Worm (Caenorhabditis elegans) whole organism, young adult: ENCODE results near the gene lips-17.

ENCODE experiments used
- F33H1.4 ChIP-seq: fragments of 200-800 bp; sonication (Bioruptor generic); IDR thresholded peaks from 2 replicates; pipeline ENCODE4 v1.3.6; 2022; ENCODE audit warnings: missing genetic modification reagents, missing genetic modification characterization, missing compliant biosample characterization
- K11D2.4 ChIP-seq: fragments of 200-800 bp; sonication (Bioruptor generic); IDR thresholded peaks from 2 replicates; pipeline ENCODE4 v1.3.6; 2022; ENCODE audit warnings: missing genetic modification reagents, missing genetic modification characterization, missing compliant biosample characterization
- K12H6.12 ChIP-seq: fragments of 200-800 bp; sonication (Bioruptor generic); optimal IDR thresholded peaks from 2 replicates; lab custom pipeline; 2018; ENCODE audit warnings: mild to moderate bottlenecking, missing genetic modification characterization, missing compliant biosample characterization
- Y56A3A.18 ChIP-seq: fragments of 200-800 bp; sonication (Bioruptor generic); IDR thresholded peaks from 2 replicates; pipeline ENCODE4 v1.3.6; 2022; ENCODE audit warnings: missing genetic modification reagents, missing genetic modification characterization, missing compliant biosample characterization
- Y67H2A.10 ChIP-seq: fragments of 200-800 bp; sonication (Bioruptor generic); conservative IDR thresholded peaks from 2 replicates; pipeline ENCODE4 v1.3.6; 2022; ENCODE audit warnings: missing genetic modification reagents, missing genetic modification characterization, missing compliant biosample characterization
- Y79H2A.3 ChIP-seq: fragments of 200-800 bp; sonication (Bioruptor generic); conservative IDR thresholded peaks from 2 replicates; pipeline ENCODE4 v1.3.6; 2022; ENCODE audit warnings: missing genetic modification reagents, missing genetic modification characterization, missing compliant biosample characterization
- ZK185.1 ChIP-seq: sonication (generic microtip); optimal IDR thresholded peaks from 2 replicates; lab custom pipeline; 2016; ENCODE audit warnings: mild to moderate bottlenecking, missing genetic modification characterization, missing compliant biosample characterization; ENCODE audit not compliant: poor library complexity, severe bottlenecking
- attf-5 ChIP-seq: fragments of 200-800 bp; sonication (Bioruptor generic); optimal IDR thresholded peaks from 2 replicates; lab custom pipeline; 2018; ENCODE audit warnings: mild to moderate bottlenecking, missing genetic modification characterization, missing compliant biosample characterization
- cebp-1 ChIP-seq, 2 experiments: fragments of 200-800 bp in 1 of 2; sonication (Bioruptor generic) in 1 of 2; sonication (generic microtip) in 1 of 2; IDR thresholded peaks in 1 of 2; optimal IDR thresholded peaks in 1 of 2; 2 replicates each; pipeline versions ENCODE4 v1.3.6 to Lab custom; 2017 to 2022; ENCODE audit warnings: missing compliant biosample characterization in 2 of 2, missing genetic modification characterization in 2 of 2, mild to moderate bottlenecking in 1 of 2, missing genetic modification reagents in 1 of 2, moderate library complexity in 1 of 2
- ceh-100 ChIP-seq: fragments of 200-800 bp; sonication (Bioruptor generic); IDR thresholded peaks from 2 replicates; pipeline ENCODE4 v1.3.6; 2022; ENCODE audit warnings: missing genetic modification reagents, missing genetic modification characterization, missing compliant biosample characterization
- ceh-27 ChIP-seq: fragments of 200-800 bp; sonication (Bioruptor generic); optimal IDR thresholded peaks from 2 replicates; lab custom pipeline; 2018; ENCODE audit warnings: mild to moderate bottlenecking, missing genetic modification characterization, moderate library complexity, missing compliant biosample characterization
- ceh-40 ChIP-seq: fragments of 200-800 bp; sonication (Bioruptor generic); IDR thresholded peaks from 2 replicates; pipeline ENCODE4 v1.3.6; 2022; ENCODE audit warnings: missing genetic modification characterization, missing compliant biosample characterization
- chd-7 ChIP-seq: sonication (generic microtip); optimal IDR thresholded peaks from 2 replicates; lab custom pipeline; 2016; ENCODE audit warnings: mild to moderate bottlenecking, missing genetic modification characterization, moderate library complexity, missing compliant biosample characterization
- dox-1 ChIP-seq: fragments of 200-800 bp; sonication (Bioruptor generic); IDR thresholded peaks from 2 replicates; pipeline ENCODE4 v1.3.6; 2022; ENCODE audit warnings: missing genetic modification reagents, missing genetic modification characterization, missing compliant biosample characterization
- dpl-1 ChIP-seq: fragments of 150-350 bp; optimal IDR thresholded peaks from 2 replicates; lab custom pipeline; 2014; ENCODE audit warnings: missing biosample characterization, missing genetic modification reagents, missing genetic modification characterization
- ets-4 ChIP-seq: fragments of 200-800 bp; sonication (Bioruptor generic); optimal IDR thresholded peaks from 2 replicates; lab custom pipeline; 2018; ENCODE audit warnings: mild to moderate bottlenecking, missing genetic modification characterization, missing compliant biosample characterization
- fkh-3 ChIP-seq: sonication (generic microtip); optimal IDR thresholded peaks from 2 replicates; lab custom pipeline; 2016; ENCODE audit warnings: mild to moderate bottlenecking, missing genetic modification characterization, missing compliant biosample characterization
- gei-17 ChIP-seq: fragments of 200-800 bp; sonication (Bioruptor generic); optimal IDR thresholded peaks from 2 replicates; lab custom pipeline; 2018; ENCODE audit warnings: mild to moderate bottlenecking, missing genetic modification characterization, missing compliant biosample characterization
- hlh-12 ChIP-seq: sonication (generic microtip); optimal IDR thresholded peaks from 2 replicates; lab custom pipeline; 2016; ENCODE audit warnings: missing genetic modification characterization, missing compliant biosample characterization
- hlh-26 ChIP-seq: fragments of 200-800 bp; sonication (Bioruptor generic); conservative IDR thresholded peaks from 2 replicates; pipeline ENCODE4 v1.3.6; 2022; ENCODE audit warnings: missing genetic modification reagents, missing genetic modification characterization, missing compliant biosample characterization
- hsf-1 ChIP-seq: fragments of 200-800 bp; sonication (Bioruptor generic); IDR thresholded peaks from 2 replicates; pipeline ENCODE4 v1.3.6; 2022; ENCODE audit warnings: missing genetic modification reagents, missing genetic modification characterization, missing compliant biosample characterization
- let-607 ChIP-seq, 2 experiments: fragments of 200-800 bp in 1 of 2; sonication (Bioruptor generic) in 1 of 2; sonication (generic microtip) in 1 of 2; optimal IDR thresholded peaks; 2 replicates each; lab custom pipeline; 2016 to 2018; ENCODE audit warnings: mild to moderate bottlenecking in 2 of 2, missing compliant biosample characterization in 2 of 2, missing genetic modification characterization in 2 of 2, moderate library complexity in 2 of 2, missing genotype in 1 of 2
- lsl-1 ChIP-seq: fragments of 200-800 bp; sonication (Bioruptor generic); optimal IDR thresholded peaks from 2 replicates; lab custom pipeline; 2018; ENCODE audit warnings: mild to moderate bottlenecking, missing genetic modification characterization, moderate library complexity, missing compliant biosample characterization
- lsy-27 ChIP-seq: sonication (generic microtip); optimal IDR thresholded peaks from 2 replicates; lab custom pipeline; 2017; ENCODE audit warnings: missing genetic modification characterization, mild to moderate bottlenecking, missing compliant biosample characterization, antibody characterized with exemption, missing genotype, borderline replicate concordance; ENCODE audit not compliant: insufficient read depth
- madf-6 ChIP-seq: fragments of 200-800 bp; sonication (Bioruptor generic); IDR thresholded peaks from 2 replicates; pipeline ENCODE4 v1.3.6; 2022; ENCODE audit warnings: missing genetic modification reagents, missing genetic modification characterization, missing compliant biosample characterization
- madf-8 ChIP-seq: fragments of 200-800 bp; sonication (Bioruptor generic); conservative IDR thresholded peaks from 2 replicates; pipeline ENCODE4 v1.3.6; 2022; ENCODE audit warnings: missing genetic modification reagents, missing genetic modification characterization, missing compliant biosample characterization
- nhr-179 ChIP-seq: sonication (generic microtip); optimal IDR thresholded peaks from 2 replicates; lab custom pipeline; 2016; ENCODE audit warnings: mild to moderate bottlenecking, missing genetic modification characterization, missing compliant biosample characterization
- nhr-27 ChIP-seq: fragments of 200-800 bp; sonication (Bioruptor generic); optimal IDR thresholded peaks from 2 replicates; lab custom pipeline; 2018; ENCODE audit warnings: mild to moderate bottlenecking, missing genetic modification characterization, moderate library complexity, missing compliant biosample characterization
- rcor-1 ChIP-seq: fragments of 200-800 bp; sonication (Bioruptor generic); IDR thresholded peaks from 2 replicates; pipeline ENCODE4 v1.3.6; 2022; ENCODE audit warnings: missing genetic modification reagents, missing genetic modification characterization, missing compliant biosample characterization
- snpc-3.4 ChIP-seq: sonication (generic microtip); optimal IDR thresholded peaks from 2 replicates; lab custom pipeline; 2017; ENCODE audit warnings: missing genetic modification characterization, mild to moderate bottlenecking, missing compliant biosample characterization, antibody characterized with exemption, moderate library complexity, missing genotype, missing genetic modification reagents
- somi-1 ChIP-seq: fragments of 200-800 bp; sonication (Bioruptor generic); optimal IDR thresholded peaks from 2 replicates; lab custom pipeline; 2018; ENCODE audit warnings: mild to moderate bottlenecking, missing genetic modification characterization, missing compliant biosample characterization
- sptf-2 ChIP-seq: fragments of 200-800 bp; sonication (Bioruptor generic); optimal IDR thresholded peaks from 2 replicates; lab custom pipeline; 2018; ENCODE audit warnings: mild to moderate bottlenecking, missing genetic modification characterization, missing compliant biosample characterization
- tbp1 ChIP-seq: fragments of 200-800 bp; sonication (Bioruptor generic); optimal IDR thresholded peaks from 2 replicates; lab custom pipeline; 2018; ENCODE audit warnings: mild to moderate bottlenecking, missing genetic modification characterization, missing compliant biosample characterization
- tlf-1 ChIP-seq: fragments of 200-800 bp; sonication (Bioruptor generic); optimal IDR thresholded peaks from 2 replicates; lab custom pipeline; 2018; ENCODE audit warnings: mild to moderate bottlenecking, missing genetic modification characterization, missing compliant biosample characterization
- unc-130 ChIP-seq: sonication (generic microtip); optimal IDR thresholded peaks from 2 replicates; lab custom pipeline; 2016; ENCODE audit warnings: missing genetic modification reagents, missing genetic modification characterization, missing compliant biosample characterization
- unc-62 ChIP-seq: fragments of 150-350 bp; optimal IDR thresholded peaks from 2 replicates; lab custom pipeline; 2014; ENCODE audit warnings: missing biosample characterization, missing genetic modification reagents, missing genetic modification characterization
- xnd-1 ChIP-seq: sonication (generic microtip); optimal IDR thresholded peaks from 2 replicates; lab custom pipeline; 2016; ENCODE audit warnings: missing genotype, missing genetic modification reagents, missing genetic modification characterization, missing compliant biosample characterization
- zfh-2 ChIP-seq: fragments of 200-800 bp; sonication (Bioruptor generic); conservative IDR thresholded peaks from 2 replicates; pipeline ENCODE4 v1.3.6; 2022; ENCODE audit warnings: missing genetic modification reagents, missing genetic modification characterization, missing compliant biosample characterization
- ztf-26 ChIP-seq: sonication (generic microtip); optimal IDR thresholded peaks from 2 replicates; lab custom pipeline; 2017; ENCODE audit warnings: missing genetic modification characterization, missing compliant biosample characterization
- ztf-28 ChIP-seq: fragments of 200-800 bp; sonication (Bioruptor generic); IDR thresholded peaks from 2 replicates; pipeline ENCODE4 v1.3.6; 2022; ENCODE audit warnings: missing genetic modification reagents, missing genetic modification characterization, missing compliant biosample characterization
- ztf-3 ChIP-seq: fragments of 200-800 bp; sonication (Bioruptor generic); optimal IDR thresholded peaks from 2 replicates; lab custom pipeline; 2018; ENCODE audit warnings: mild to moderate bottlenecking, missing genetic modification characterization, missing compliant biosample characterization

The lips-17 gene

ce11 chrII:7583555-7583954, 24.5 kb upstream of the lips-17 start, which contains the start of gene mks-3:
Gene mks-3 (minus strand): TSS chrII:7583655.
- TF ChIP-seq ztf-26 (tag; lab: Kevin White, UChicago): no peak
- no peak for TF ChIP-seq nhr-179 (tag; lab: Kevin White, UChicago)
- no peak for TF ChIP-seq unc-130 (GFP tag; lab: Kevin White, UChicago)
- TF ChIP-seq snpc-3.4 (tag; lab: Kevin White, UChicago): no peak

- TF ChIP-seq lsy-27 (tag; lab: Kevin White, UChicago): no peak
- no peak for TF ChIP-seq unc-62 (GFP tag; lab: Kevin White, UChicago)
- TF ChIP-seq ets-4 (GFP tag; lab: Kevin White, UChicago): no peak
- no peak for TF ChIP-seq madf-6 (GFP tag; lab: Robert Waterston, UW)
- TF ChIP-seq ceh-40 (GFP tag; lab: Robert Waterston, UW): no peak
- TF ChIP-seq hsf-1: no peak
- no peak for TF ChIP-seq Y56A3A.18
- no peak for TF ChIP-seq zfh-2
- no peak for TF ChIP-seq sptf-2
- TF ChIP-seq madf-8: no peak
- no peak for TF ChIP-seq tlf-1 (GFP tag; lab: Kevin White, UChicago)
- no peak for TF ChIP-seq ztf-3 (GFP tag; lab: Kevin White, UChicago)
These were observed 19.8 kb upstream of the lips-17 start for ce11 chrII:7588295-7588694.

- TF ChIP-seq ztf-3 (GFP tag; lab: Kevin White, UChicago): no peak
- no peak for TF ChIP-seq tbp1
- no peak for TF ChIP-seq nhr-27
- peak; percentile 18 for TF ChIP-seq ceh-27 (GFP tag; lab: Kevin White, UChicago)
- TF ChIP-seq chd-7 (tag; lab: Kevin White, UChicago): peak; percentile 25
- 0 out of 2 replicates have a peak, but pooled peaks have one; percentile 25 for TF ChIP-seq K11D2.4 (GFP tag; lab: Robert Waterston, UW)
- TF ChIP-seq K12H6.12: peak; percentile 37
- peak; percentile 79 for TF ChIP-seq zfh-2
- no peak for TF ChIP-seq ZK185.1 (tag; lab: Kevin White, UChicago)
- no peak for TF ChIP-seq ceh-100 (GFP tag; lab: Robert Waterston, UW)
- TF ChIP-seq cebp-1 (GFP tag; IDR thresholded peaks at IDR 0.05; lab: Robert Waterston, UW): no peak
- TF ChIP-seq cebp-1 (tag; optimal IDR thresholded peaks at IDR 0.05; lab: Kevin White, UChicago): no peak
- peak; percentile 46; the same call in 1 of the 2 replicates for TF ChIP-seq rcor-1 (GFP tag; lab: Robert Waterston, UW)
- TF ChIP-seq attf-5: no peak
- TF ChIP-seq hlh-12 (tag; lab: Kevin White, UChicago): no peak
These were observed 14.8 kb upstream of the lips-17 start for ce11 chrII:7593227-7593626.

ce11 chrII:7594262-7594661, 13.8 kb upstream of the lips-17 start:
- TF ChIP-seq gei-17 (no peak), Y79H2A.3 (GFP tag; lab: Robert Waterston, UW) (no peak), nhr-179 (tag; lab: Kevin White, UChicago) (no peak), Y67H2A.10 (GFP tag; lab: Robert Waterston, UW) (no peak), K11D2.4 (GFP tag; lab: Robert Waterston, UW) (no peak), lsy-27 (tag; lab: Kevin White, UChicago) (no peak), zfh-2 (no peak), somi-1 (GFP tag; lab: Kevin White, UChicago) (no peak), ZK185.1 (tag; lab: Kevin White, UChicago) (no peak), dpl-1 (GFP tag; lab: Kevin White, UChicago) (no peak), hlh-26 (no peak), ztf-28 (GFP tag; lab: Robert Waterston, UW) (no peak), dox-1 (GFP tag; lab: Robert Waterston, UW) (no peak), fkh-3 (tag; lab: Kevin White, UChicago) (no peak), let-607 (tag; optimal IDR thresholded peaks at IDR 0.05; lab: Kevin White, UChicago) (no peak), xnd-1 (tag; lab: Kevin White, UChicago) (no peak), lsl-1 (GFP tag; lab: Kevin White, UChicago) (no peak), unc-62 (GFP tag; lab: Kevin White, UChicago) (no peak), F33H1.4 (no peak)
